Fruit fly (Drosophila melanogaster) whole organism, embryonic: ENCODE results near the gene CG4709.

Source experiments
- C15 ChIP-seq: fragments of 200-800 bp; sonication (Bioruptor generic); IDR thresholded peaks from 3 replicates; pipeline ENCODE4 v1.3.6; 2022; ENCODE audit warnings: missing biosample characterization, missing genetic modification characterization
- CG11247 ChIP-seq: fragments of 200-800 bp; sonication (Bioruptor generic); IDR thresholded peaks from 2 replicates; pipeline ENCODE4 v1.3.6; 2022; ENCODE audit warnings: missing biosample characterization, missing genetic modification characterization
- CG13287 ChIP-seq: fragments of 200-800 bp; sonication (Bioruptor generic); IDR thresholded peaks from 2 replicates; pipeline ENCODE4 v1.3.6; 2022; ENCODE audit warnings: missing biosample characterization, missing genetic modification characterization; ENCODE audit not compliant: partially characterized antibody
- CG15269 ChIP-seq: fragments of 200-800 bp; sonication (Bioruptor generic); optimal IDR thresholded peaks from 2 replicates; lab custom pipeline; 2018; ENCODE audit warnings: missing biosample characterization, mild to moderate bottlenecking, missing genetic modification characterization, moderate library complexity
- CG15514 ChIP-seq: fragments of 200-800 bp; sonication (Bioruptor generic); optimal IDR thresholded peaks from 3 replicates; lab custom pipeline; 2017; ENCODE audit warnings: missing biosample characterization, missing genetic modification characterization, mild to moderate bottlenecking, moderate library complexity, missing genetic modification reagents
- CG17912 ChIP-seq: fragments of 200-800 bp; sonication (Bioruptor generic); optimal IDR thresholded peaks from 2 replicates; lab custom pipeline; 2018; ENCODE audit warnings: missing biosample characterization, mild to moderate bottlenecking, missing genetic modification characterization
- CG18599 ChIP-seq: fragments of 200-800 bp; sonication (Bioruptor generic); optimal IDR thresholded peaks from 3 replicates; lab custom pipeline; 2017; ENCODE audit warnings: missing biosample characterization, missing genetic modification characterization, mild to moderate bottlenecking, moderate library complexity, missing genetic modification reagents
- CG31388 ChIP-seq: fragments of 200-800 bp; sonication (Bioruptor generic); optimal IDR thresholded peaks from 2 replicates; lab custom pipeline; 2016; ENCODE audit warnings: missing biosample characterization, missing genetic modification characterization
- CG3163 ChIP-seq: fragments of 200-800 bp; sonication (Bioruptor generic); optimal IDR thresholded peaks from 3 replicates; lab custom pipeline; 2016; ENCODE audit warnings: missing biosample characterization, missing genetic modification characterization
- CG34422 ChIP-seq: fragments of 200-800 bp; sonication (Bioruptor generic); IDR thresholded peaks from 3 replicates; pipeline ENCODE4 v1.3.6; 2022; ENCODE audit warnings: missing biosample characterization, missing genetic modification characterization
- CG4282 ChIP-seq: fragments of 200-800 bp; sonication (Bioruptor generic); optimal IDR thresholded peaks from 2 replicates; lab custom pipeline; 2016; ENCODE audit warnings: missing biosample characterization, missing genetic modification characterization
- CG6175 ChIP-seq: fragments of 200-800 bp; sonication (Bioruptor generic); IDR thresholded peaks from 3 replicates; pipeline ENCODE4 v1.3.6; 2022; ENCODE audit warnings: missing biosample characterization, missing genetic modification characterization
- CG6683 ChIP-seq: fragments of 200-800 bp; sonication (Bioruptor generic); optimal IDR thresholded peaks from 2 replicates; lab custom pipeline; 2017; ENCODE audit warnings: missing biosample characterization, mild to moderate bottlenecking, missing genetic modification characterization, missing genetic modification reagents
- CG8290 ChIP-seq, 3 experiments: fragments of 200-800 bp; sonication (Bioruptor generic); optimal IDR thresholded peaks; 2 replicates each; lab custom pipeline; 2016 to 2019; ENCODE audit warnings: missing biosample characterization in 3 of 3, missing genetic modification characterization in 3 of 3, mild to moderate bottlenecking in 2 of 3, moderate library complexity in 1 of 3
- CoRest ChIP-seq: fragments of 200-800 bp; sonication (Bioruptor generic); optimal IDR thresholded peaks from 3 replicates; lab custom pipeline; 2018; ENCODE audit warnings: missing biosample characterization, mild to moderate bottlenecking, missing genetic modification characterization, moderate library complexity
- CrebB ChIP-seq: fragments of 200-800 bp; sonication (Bioruptor generic); optimal IDR thresholded peaks from 3 replicates; lab custom pipeline; 2018; ENCODE audit warnings: missing biosample characterization, mild to moderate bottlenecking, missing genetic modification characterization
- Dbx ChIP-seq: fragments of 200-800 bp; sonication (Bioruptor generic); IDR thresholded peaks from 3 replicates; pipeline ENCODE4 v1.3.6; 2022; ENCODE audit warnings: missing biosample characterization, missing genetic modification characterization
- Deaf1 ChIP-seq: fragments of 200-800 bp; optimal IDR thresholded peaks from 3 replicates; lab custom pipeline; 2019; ENCODE audit warnings: missing biosample characterization, mild to moderate bottlenecking, missing genetic modification characterization, moderate library complexity
- Fer1 ChIP-seq: fragments of 200-800 bp; sonication (Bioruptor generic); optimal IDR thresholded peaks from 2 replicates; lab custom pipeline; 2017; ENCODE audit warnings: missing biosample characterization, mild to moderate bottlenecking, missing genetic modification characterization
- Fer2 ChIP-seq: fragments of 200-800 bp; sonication (Bioruptor generic); optimal IDR thresholded peaks from 2 replicates; lab custom pipeline; 2018; ENCODE audit warnings: missing biosample characterization, mild to moderate bottlenecking, missing genetic modification characterization, moderate library complexity
- Fer3 ChIP-seq: fragments of 200-800 bp; sonication (Bioruptor generic); optimal IDR thresholded peaks from 2 replicates; lab custom pipeline; 2018; ENCODE audit warnings: missing biosample characterization, mild to moderate bottlenecking, missing genetic modification characterization, moderate library complexity
- HHEX ChIP-seq: fragments of 200-800 bp; sonication (Bioruptor generic); optimal IDR thresholded peaks from 3 replicates; lab custom pipeline; 2017; ENCODE audit warnings: missing biosample characterization, mild to moderate bottlenecking, missing genetic modification characterization, missing genetic modification reagents
- HLH3B ChIP-seq: fragments of 200-800 bp; sonication (Bioruptor generic); IDR thresholded peaks from 2 replicates; pipeline ENCODE4 v1.3.6; 2022; ENCODE audit warnings: missing biosample characterization, missing genetic modification characterization
- HmgZ ChIP-seq: fragments of 200-800 bp; sonication (Bioruptor generic); optimal IDR thresholded peaks from 2 replicates; lab custom pipeline; 2018; ENCODE audit warnings: missing biosample characterization, mild to moderate bottlenecking, missing genetic modification characterization
- MESR4 ChIP-seq: fragments of 200-800 bp; sonication (Bioruptor generic); optimal IDR thresholded peaks from 2 replicates; lab custom pipeline; 2018; ENCODE audit warnings: missing biosample characterization, mild to moderate bottlenecking, missing genetic modification characterization, moderate library complexity
- Med ChIP-seq: fragments of 200-800 bp; sonication (Bioruptor generic); peaks from one replicate; lab custom pipeline; 2016; ENCODE audit warnings: missing biosample characterization, missing genetic modification characterization, mild to moderate bottlenecking, inconsistent platforms, moderate library complexity
- Nf-YA ChIP-seq: fragments of 200-800 bp; sonication (Bioruptor generic); IDR thresholded peaks from 2 replicates; pipeline ENCODE4 v1.3.6; 2022; ENCODE audit warnings: missing biosample characterization, missing genetic modification characterization
- Opbp ChIP-seq: fragments of 200-800 bp; sonication (Bioruptor generic); IDR thresholded peaks from 3 replicates; pipeline ENCODE4 v1.3.6; 2022; ENCODE audit warnings: missing biosample characterization, missing genetic modification characterization; ENCODE audit not compliant: partially characterized antibody
- Ssrp ChIP-seq: fragments of 200-800 bp; sonication (Bioruptor generic); optimal IDR thresholded peaks from 2 replicates; lab custom pipeline; 2018; ENCODE audit warnings: missing biosample characterization, mild to moderate bottlenecking, missing genetic modification characterization, moderate library complexity
- abd-A ChIP-seq: fragments of 200-800 bp; sonication (Bioruptor generic); optimal IDR thresholded peaks from 3 replicates; lab custom pipeline; 2019; ENCODE audit warnings: missing biosample characterization, mild to moderate bottlenecking, missing genetic modification characterization, moderate library complexity
- ash1 ChIP-seq: fragments of 200-800 bp; sonication (Bioruptor generic); optimal IDR thresholded peaks from 2 replicates; lab custom pipeline; 2018; ENCODE audit warnings: missing biosample characterization, mild to moderate bottlenecking, missing genetic modification characterization
- bbx ChIP-seq: fragments of 200-800 bp; sonication (Bioruptor generic); IDR thresholded peaks from 2 replicates; pipeline ENCODE4 v1.3.6; 2022; ENCODE audit warnings: missing biosample characterization, missing genetic modification characterization; ENCODE audit not compliant: partially characterized antibody
- cg ChIP-seq: fragments of 200-800 bp; sonication (Bioruptor generic); optimal IDR thresholded peaks from 3 replicates; lab custom pipeline; 2019; ENCODE audit warnings: missing biosample characterization, mild to moderate bottlenecking, missing genetic modification characterization, moderate library complexity
- chif ChIP-seq, 2 experiments: fragments of 200-800 bp; sonication (Bioruptor generic); optimal IDR thresholded peaks; 3 replicates each; lab custom pipeline; 2016; ENCODE audit warnings: missing biosample characterization in 2 of 2, missing genetic modification characterization in 2 of 2
- cwo ChIP-seq: fragments of 200-800 bp; sonication (Bioruptor generic); optimal IDR thresholded peaks from 3 replicates; lab custom pipeline; 2017; ENCODE audit warnings: missing biosample characterization, missing genetic modification characterization, mild to moderate bottlenecking, moderate library complexity, missing genetic modification reagents
- exex ChIP-seq: fragments of 200-800 bp; sonication (Bioruptor generic); optimal IDR thresholded peaks from 4 replicates; lab custom pipeline; 2018; ENCODE audit warnings: missing biosample characterization, mild to moderate bottlenecking, missing genetic modification characterization, moderate library complexity
- ham ChIP-seq: fragments of 200-800 bp; sonication (Bioruptor generic); IDR thresholded peaks from 2 replicates; pipeline ENCODE4 v1.3.6; 2022; ENCODE audit warnings: missing biosample characterization, missing genetic modification characterization
- kni ChIP-seq: fragments of 200-800 bp; sonication (Bioruptor generic); optimal IDR thresholded peaks from 3 replicates; lab custom pipeline; 2017; ENCODE audit warnings: mild to moderate bottlenecking, missing biosample characterization, missing genetic modification reagents, missing genetic modification characterization
- mirr ChIP-seq: fragments of 200-800 bp; sonication (Bioruptor generic); optimal IDR thresholded peaks from 3 replicates; lab custom pipeline; 2018; ENCODE audit warnings: missing biosample characterization, mild to moderate bottlenecking, missing genetic modification characterization
- mld ChIP-seq: fragments of 200-800 bp; sonication (Bioruptor generic); IDR thresholded peaks from 3 replicates; pipeline ENCODE4 v1.3.6; 2022; ENCODE audit warnings: missing biosample characterization, missing genetic modification characterization; ENCODE audit not compliant: partially characterized antibody
- pho ChIP-seq: fragments of 200-800 bp; sonication (Bioruptor generic); optimal IDR thresholded peaks from 2 replicates; lab custom pipeline; 2016; ENCODE audit warnings: missing biosample characterization, missing genetic modification characterization
- pnt ChIP-seq: fragments of 200-800 bp; sonication (Bioruptor generic); optimal IDR thresholded peaks from 3 replicates; lab custom pipeline; 2016; ENCODE audit warnings: missing biosample characterization, missing genetic modification characterization
- pzg ChIP-seq: fragments of 200-800 bp; sonication (Bioruptor generic); optimal IDR thresholded peaks from 3 replicates; lab custom pipeline; 2018; ENCODE audit warnings: missing biosample characterization, mild to moderate bottlenecking, missing genetic modification characterization, moderate library complexity
- ro ChIP-seq: fragments of 200-800 bp; sonication (Bioruptor generic); IDR thresholded peaks from 2 replicates; pipeline ENCODE4 v1.3.6; 2022; ENCODE audit warnings: missing biosample characterization, missing genetic modification characterization
- so ChIP-seq: fragments of 200-800 bp; sonication (Bioruptor generic); IDR thresholded peaks from 3 replicates; pipeline ENCODE4 v1.3.6; 2022; ENCODE audit warnings: missing biosample characterization, missing genetic modification characterization
- sob ChIP-seq: fragments of 200-800 bp; sonication (Bioruptor generic); IDR thresholded peaks from 2 replicates; pipeline ENCODE4 v1.3.6; 2022; ENCODE audit warnings: missing biosample characterization, missing genetic modification characterization
- tgo ChIP-seq: fragments of 200-800 bp; sonication (Bioruptor generic); IDR thresholded peaks from 3 replicates; pipeline ENCODE4 v1.3.6; 2022; ENCODE audit warnings: missing biosample characterization, missing genetic modification characterization
- wdn ChIP-seq: fragments of 200-800 bp; sonication (Bioruptor generic); IDR thresholded peaks from 2 replicates; pipeline ENCODE4 v1.3.6; 2022; ENCODE audit warnings: missing biosample characterization, missing genetic modification characterization
- wor ChIP-seq: fragments of 200-800 bp; sonication (Bioruptor generic); IDR thresholded peaks from 2 replicates; pipeline ENCODE4 v1.3.6; 2022; ENCODE audit warnings: missing biosample characterization, missing genetic modification characterization

The CG4709 gene

dm6 chr2L:9947265-9947664 is 6.9 kb upstream of the CG4709 start, which contains the start of gene CG5853 (continued):
- peak; percentile 12; the same call in 1 of the 2 replicates for TF ChIP-seq CG13287 (GFP tag; lab: Robert Waterston, UW)
- 0 out of 3 replicates have a peak, but pooled peaks have one; percentile 7 for TF ChIP-seq Opbp
- peak; percentile 25 for TF ChIP-seq CG3163 (GFP tag; lab: Kevin White, UChicago)
- TF ChIP-seq chif (GFP tag; optimal IDR thresholded peaks at IDR 0.05; lab: Kevin White, UChicago) = no peak
- TF ChIP-seq abd-A (tag; lab: Kevin White, UChicago) = no peak
- TF ChIP-seq cg = peak; percentile 39
- no peak for TF ChIP-seq CG8290 (GFP tag; optimal IDR thresholded peaks at IDR 0.05; lab: Kevin White, UChicago)
- TF ChIP-seq CG8290 (tag; optimal IDR thresholded peaks at IDR 0.05; lab: Kevin White, UChicago) = peak in 1 of 2 experiments; percentile 73
- TF ChIP-seq HLH3B (GFP tag; lab: Robert Waterston, UW) = 0 out of 2 replicates have a peak, but pooled peaks have one; percentile 14
- no peak for TF ChIP-seq CG4282
- TF ChIP-seq ro (GFP tag; lab: Robert Waterston, UW) = no peak
- peak; percentile 13 for TF ChIP-seq HHEX (GFP tag; lab: Kevin White, UChicago)
- peak; percentile 67 for TF ChIP-seq kni (GFP tag; lab: Kevin White, UChicago)
- TF ChIP-seq CG6175 (GFP tag; lab: Robert Waterston, UW) = peak; percentile 53; the same call in 1 of the 3 replicates
- no peak for TF ChIP-seq C15 (GFP tag; lab: Robert Waterston, UW)
- TF ChIP-seq ash1 (GFP tag; lab: Kevin White, UChicago) = peak; percentile 52
- peak; percentile 0 for TF ChIP-seq CrebB (tag; lab: Kevin White, UChicago)
- no peak for TF ChIP-seq tgo (GFP tag; lab: Robert Waterston, UW)
- no peak for TF ChIP-seq Ssrp (tag; lab: Kevin White, UChicago)
- TF ChIP-seq HmgZ = peak; percentile 59
- no peak for TF ChIP-seq CG31388 (GFP tag; lab: Kevin White, UChicago)
- no peak for TF ChIP-seq CG6683 (GFP tag; lab: Kevin White, UChicago)
- TF ChIP-seq pnt (GFP tag; lab: Kevin White, UChicago) = no peak
- no peak for TF ChIP-seq wdn
- no peak for TF ChIP-seq CoRest (tag; lab: Kevin White, UChicago)
- TF ChIP-seq mirr = peak; percentile 84
- TF ChIP-seq pzg (GFP tag; lab: Kevin White, UChicago) = peak; percentile 11
- TF ChIP-seq Nf-YA = no peak
- peak; percentile 97 for TF ChIP-seq Deaf1 (tag; lab: Kevin White, UChicago)
- peak; percentile 2 for TF ChIP-seq CG15269 (tag; lab: Kevin White, UChicago)
- peak; percentile 7 for TF ChIP-seq pho (GFP tag; lab: Kevin White, UChicago)
- TF ChIP-seq sob (GFP tag; lab: Robert Waterston, UW) = peak; percentile 51; the same call in 1 of the 2 replicates
- peak; percentile 51 for TF ChIP-seq exex (tag; lab: Kevin White, UChicago)
- TF ChIP-seq CG34422 (GFP tag; lab: Robert Waterston, UW) = 0 out of 3 replicates have a peak, but pooled peaks have one; percentile 21
- TF ChIP-seq mld (GFP tag; lab: Robert Waterston, UW) = no peak
- TF ChIP-seq Fer3 = peak; percentile 21
- no peak for TF ChIP-seq bbx (GFP tag; lab: Robert Waterston, UW)
- TF ChIP-seq Dbx = 0 out of 3 replicates have a peak, but pooled peaks have one; percentile 39
- TF ChIP-seq wor (GFP tag; lab: Robert Waterston, UW) = no peak
- peak; percentile 70 for TF ChIP-seq Med (GFP tag; lab: Kevin White, UChicago)
- no peak for TF ChIP-seq CG17912 (GFP tag; lab: Kevin White, UChicago)
- TF ChIP-seq so (GFP tag; lab: Robert Waterston, UW) = peak; percentile 19; the same call in 1 of the 3 replicates
- TF ChIP-seq CG18599 = peak; percentile 43
- 0 out of 2 replicates have a peak, but pooled peaks have one; percentile 40 for TF ChIP-seq CG11247 (GFP tag; lab: Robert Waterston, UW)
- no peak for TF ChIP-seq ham
- TF ChIP-seq Fer2 (tag; lab: Kevin White, UChicago) = no peak
- peak; percentile 25 for TF ChIP-seq CG15514 (GFP tag; lab: Kevin White, UChicago)
- no peak for TF ChIP-seq Fer1 (GFP tag; lab: Kevin White, UChicago)
- no peak for TF ChIP-seq MESR4
- peak; percentile 19 for TF ChIP-seq cwo (GFP tag; lab: Kevin White, UChicago)
